Worm (Caenorhabditis elegans) whole organism, L4 larva: ENCODE measurements around the gene tnt-3.

Experiments used
- F10B5.3 ChIP-seq: sonication (generic microtip); optimal IDR thresholded peaks from 2 replicates; lab custom pipeline; 2016; ENCODE audit warnings: mild to moderate bottlenecking, missing genetic modification characterization, missing compliant biosample characterization
- T20F7.1 ChIP-seq: fragments of 200-800 bp; sonication (Bioruptor generic); optimal IDR thresholded peaks from 2 replicates; lab custom pipeline; 2018; ENCODE audit warnings: mild to moderate bottlenecking, missing genetic modification characterization, missing compliant biosample characterization
- Y105C5A.15 ChIP-seq: fragments of 200-800 bp; sonication (Bioruptor generic); IDR thresholded peaks from 2 replicates; pipeline ENCODE4 v1.3.6; 2022; ENCODE audit warnings: missing genetic modification characterization, missing compliant biosample characterization
- Y5F2A.4 ChIP-seq: fragments of 200-800 bp; sonication (Bioruptor generic); optimal IDR thresholded peaks from 2 replicates; lab custom pipeline; 2018; ENCODE audit warnings: mild to moderate bottlenecking, missing genetic modification characterization, missing compliant biosample characterization
- Y75B8A.6 ChIP-seq: fragments of 200-800 bp; sonication (Bioruptor generic); IDR thresholded peaks from 2 replicates; pipeline ENCODE4 v1.3.6; 2022; ENCODE audit warnings: missing genetic modification reagents, missing genetic modification characterization, missing compliant biosample characterization
- aha-1 ChIP-seq: fragments of 150-350 bp; peaks from one replicate; lab custom pipeline; 2014; ENCODE audit warnings: missing biosample characterization, missing genetic modification characterization
- ceh-20 ChIP-seq: fragments of 200-800 bp; sonication (Bioruptor generic); IDR thresholded peaks from 2 replicates; pipeline ENCODE4 v1.3.6; 2022; ENCODE audit warnings: missing genetic modification reagents, missing genetic modification characterization, missing compliant biosample characterization
- ceh-62 ChIP-seq: sonication (generic microtip); optimal IDR thresholded peaks from 2 replicates; lab custom pipeline; 2017; ENCODE audit warnings: missing biosample characterization, missing genetic modification characterization
- ces-1 ChIP-seq: fragments of 150-350 bp; sonication (generic microtip); optimal IDR thresholded peaks from 4 replicates; lab custom pipeline; 2014; ENCODE audit warnings: missing biosample characterization, missing genetic modification reagents, missing genetic modification characterization
- daf-16 ChIP-seq, 3 experiments: sonication (generic microtip); optimal IDR thresholded peaks; 2 replicates each; lab custom pipeline; 2016 to 2017; ENCODE audit warnings: missing genetic modification characterization in 3 of 3, missing genetic modification reagents in 3 of 3, mild to moderate bottlenecking in 2 of 3, missing compliant biosample characterization in 2 of 3, missing biosample characterization in 1 of 3, moderate library complexity in 1 of 3
- daf-19 ChIP-seq: fragments of 200-800 bp; sonication (Bioruptor generic); conservative IDR thresholded peaks from 2 replicates; pipeline ENCODE4 v1.3.6; 2022; ENCODE audit warnings: missing genetic modification characterization, missing compliant biosample characterization
- dmd-6 ChIP-seq: fragments of 200-800 bp; sonication (Bioruptor generic); IDR thresholded peaks from 2 replicates; pipeline ENCODE4 v1.3.6; 2022; ENCODE audit warnings: missing genetic modification reagents, missing genetic modification characterization, missing compliant biosample characterization
- dpl-1 ChIP-seq: fragments of 150-350 bp; optimal IDR thresholded peaks from 2 replicates; lab custom pipeline; 2014; ENCODE audit warnings: missing biosample characterization, missing genetic modification reagents, missing genetic modification characterization
- dve-1 ChIP-seq: sonication (generic microtip); optimal IDR thresholded peaks from 2 replicates; lab custom pipeline; 2017; ENCODE audit warnings: antibody characterized with exemption, mild to moderate bottlenecking, missing genetic modification characterization, missing compliant biosample characterization; ENCODE audit not compliant: insufficient read depth
- egl-27 ChIP-seq: sonication (generic microtip); optimal IDR thresholded peaks from 3 replicates; lab custom pipeline; 2017; ENCODE audit warnings: missing biosample characterization, missing genetic modification reagents, missing genetic modification characterization
- egl-43 ChIP-seq: fragments of 200-800 bp; sonication (Bioruptor generic); IDR thresholded peaks from 2 replicates; pipeline ENCODE4 v1.3.6; 2022; ENCODE audit warnings: missing genetic modification reagents, missing genetic modification characterization, missing compliant biosample characterization
- fos-1 ChIP-seq: fragments of 150-350 bp; optimal IDR thresholded peaks from 2 replicates; lab custom pipeline; 2014; ENCODE audit warnings: missing biosample characterization, missing genetic modification characterization
- gei-8 ChIP-seq: fragments of 200-800 bp; sonication (Bioruptor generic); optimal IDR thresholded peaks from 2 replicates; lab custom pipeline; 2018; ENCODE audit warnings: mild to moderate bottlenecking, missing genetic modification characterization, missing compliant biosample characterization
- hlh-11 ChIP-seq: fragments of 200-800 bp; sonication (Bioruptor generic); optimal IDR thresholded peaks from 2 replicates; lab custom pipeline; 2018; ENCODE audit warnings: mild to moderate bottlenecking, missing genetic modification characterization, missing compliant biosample characterization
- hlh-30 ChIP-seq: sonication (generic microtip); optimal IDR thresholded peaks from 2 replicates; lab custom pipeline; 2017; ENCODE audit warnings: antibody characterized with exemption, mild to moderate bottlenecking, missing genetic modification characterization, missing compliant biosample characterization; ENCODE audit not compliant: insufficient read depth
- hmg-1.1 ChIP-seq: fragments of 200-800 bp; sonication (Bioruptor generic); IDR thresholded peaks from 2 replicates; pipeline ENCODE4 v1.3.6; 2022; ENCODE audit warnings: missing genetic modification reagents, missing genetic modification characterization, missing compliant biosample characterization
- jun-1 ChIP-seq: fragments of 150-350 bp; optimal IDR thresholded peaks from 2 replicates; lab custom pipeline; 2014; ENCODE audit warnings: missing biosample characterization, missing genetic modification reagents, missing genetic modification characterization
- lin-1 ChIP-seq: fragments of 200-800 bp; sonication (Bioruptor generic); IDR thresholded peaks from 2 replicates; pipeline ENCODE4 v1.3.6; 2022; ENCODE audit warnings: missing genetic modification reagents, missing genetic modification characterization, missing compliant biosample characterization
- lin-15B ChIP-seq: fragments of 150-350 bp; sonication (generic microtip); optimal IDR thresholded peaks from 3 replicates; lab custom pipeline; 2014; ENCODE audit warnings: missing biosample characterization, missing genetic modification characterization
- lsy-2 ChIP-seq, 2 experiments: fragments of 150-350 bp in 1 of 2; sonication (generic microtip) in 1 of 2; optimal IDR thresholded peaks; 2 replicates each; lab custom pipeline; 2014 to 2017; ENCODE audit warnings: missing biosample characterization in 2 of 2, missing genetic modification characterization in 2 of 2
- madf-5 ChIP-seq, 2 experiments: fragments of 200-800 bp; sonication (Bioruptor generic); IDR thresholded peaks; 2 replicates each; pipeline ENCODE4 v1.3.6; 2022; ENCODE audit warnings: missing compliant biosample characterization in 2 of 2, missing genetic modification characterization in 2 of 2
- madf-9 ChIP-seq: fragments of 200-800 bp; sonication (Bioruptor generic); conservative IDR thresholded peaks from 2 replicates; pipeline ENCODE4 v1.3.6; 2022; ENCODE audit warnings: missing genetic modification reagents, missing genetic modification characterization, missing compliant biosample characterization
- mdl-1 ChIP-seq, 2 experiments: fragments of 150-350 bp in 1 of 2; sonication (generic microtip) in 1 of 2; optimal IDR thresholded peaks; 2 replicates each; lab custom pipeline; 2014 to 2017; ENCODE audit warnings: missing biosample characterization in 2 of 2, missing genetic modification characterization in 2 of 2
- mdt-29 ChIP-seq: fragments of 200-800 bp; sonication (Bioruptor generic); IDR thresholded peaks from 2 replicates; pipeline ENCODE4 v1.3.6; 2022; ENCODE audit warnings: missing genetic modification reagents, missing genetic modification characterization, missing compliant biosample characterization
- mep-1 ChIP-seq: fragments of 150-350 bp; sonication (generic microtip); optimal IDR thresholded peaks from 3 replicates; lab custom pipeline; 2014; ENCODE audit warnings: missing biosample characterization, missing genetic modification characterization
- mes-2 ChIP-seq: sonication (generic microtip); optimal IDR thresholded peaks from 2 replicates; lab custom pipeline; 2016; ENCODE audit warnings: missing genotype, mild to moderate bottlenecking, missing genetic modification characterization, missing compliant biosample characterization; ENCODE audit not compliant: poor library complexity, severe bottlenecking
- mxl-3 ChIP-seq: fragments of 200-800 bp; sonication (Bioruptor generic); optimal IDR thresholded peaks from 2 replicates; lab custom pipeline; 2018; ENCODE audit warnings: mild to moderate bottlenecking, missing genetic modification characterization, missing compliant biosample characterization
- nhr-111 ChIP-seq: fragments of 200-800 bp; sonication (Bioruptor generic); optimal IDR thresholded peaks from 2 replicates; lab custom pipeline; 2018; ENCODE audit warnings: mild to moderate bottlenecking, missing genetic modification characterization, missing compliant biosample characterization
- nhr-41 ChIP-seq: fragments of 200-800 bp; sonication (Bioruptor generic); IDR thresholded peaks from 2 replicates; pipeline ENCODE4 v1.3.6; 2022; ENCODE audit warnings: missing genetic modification reagents, missing genetic modification characterization, missing compliant biosample characterization
- nhr-42 ChIP-seq: fragments of 200-800 bp; sonication (Bioruptor generic); IDR thresholded peaks from 2 replicates; pipeline ENCODE4 v1.3.6; 2022; ENCODE audit warnings: missing genetic modification characterization, missing compliant biosample characterization
- php-3 ChIP-seq: fragments of 200-800 bp; sonication (Bioruptor generic); IDR thresholded peaks from 2 replicates; pipeline ENCODE4 v1.3.6; 2022; ENCODE audit warnings: missing genetic modification reagents, missing genetic modification characterization, missing compliant biosample characterization
- pqm-1 ChIP-seq: sonication (generic microtip); optimal IDR thresholded peaks from 2 replicates; lab custom pipeline; 2017; ENCODE audit warnings: missing biosample characterization, missing genetic modification characterization
- snpc-4 ChIP-seq: fragments of 150-350 bp; optimal IDR thresholded peaks from 2 replicates; lab custom pipeline; 2014; ENCODE audit warnings: missing biosample characterization, missing genetic modification characterization
- spr-1 ChIP-seq: sonication (generic microtip); optimal IDR thresholded peaks from 2 replicates; lab custom pipeline; 2016; ENCODE audit warnings: mild to moderate bottlenecking, missing genetic modification characterization, missing compliant biosample characterization
- tag-97 ChIP-seq: fragments of 200-800 bp; sonication (Bioruptor generic); IDR thresholded peaks from 2 replicates; pipeline ENCODE4 v1.3.6; 2022; ENCODE audit warnings: missing genetic modification characterization, missing compliant biosample characterization
- unc-39 ChIP-seq: sonication (generic microtip); optimal IDR thresholded peaks from 2 replicates; lab custom pipeline; 2017; ENCODE audit warnings: missing biosample characterization, missing genetic modification characterization
- unc-62 ChIP-seq, 3 experiments: fragments of 150-350 bp in 1 of 3; sonication (generic microtip); optimal IDR thresholded peaks in 2 of 3; peaks in 1 of 3; 1 replicate in 1 of 3; 2 replicates in 2 of 3; lab custom pipeline; 2014 to 2017; ENCODE audit warnings: missing biosample characterization in 3 of 3, missing genetic modification characterization in 3 of 3, missing genetic modification reagents in 3 of 3, missing genotype in 1 of 3
- zfp-3 ChIP-seq: fragments of 200-800 bp; sonication (Bioruptor generic); conservative IDR thresholded peaks from 2 replicates; pipeline ENCODE4 v1.3.6; 2022; ENCODE audit warnings: missing genetic modification reagents, missing genetic modification characterization, missing compliant biosample characterization
- ztf-7 ChIP-seq: fragments of 150-350 bp; optimal IDR thresholded peaks from 2 replicates; lab custom pipeline; 2014; ENCODE audit warnings: missing biosample characterization, missing genetic modification characterization

tnt-3 gene

ce11 chrX:7965449-7965848 is 20.6 kb upstream of the tnt-3 start:
- TF ChIP-seq aha-1 (tag; lab: Kevin White, UChicago): peak; percentile 88
- peak; percentile 28 for TF ChIP-seq hlh-30 (tag; lab: Kevin White, UChicago)
- TF ChIP-seq unc-62 (GFP tag; optimal IDR thresholded peaks at IDR 0.05 in 1 of 2; lab: Kevin White, UChicago): peak in 1 of 2 experiments; percentile 84
- no peak for TF ChIP-seq unc-62 (tag; optimal IDR thresholded peaks at IDR 0.05; lab: Kevin White, UChicago)
- TF ChIP-seq unc-39: no peak
- no peak for TF ChIP-seq ceh-62

ce11 chrX:7964022-7964421 is 19.1 kb upstream of the tnt-3 start:
- TF ChIP-seq jun-1 (tag; lab: Kevin White, UChicago) (no peak), nhr-111 (GFP tag; lab: Kevin White, UChicago) (no peak), unc-62 (GFP tag; optimal IDR thresholded peaks at IDR 0.05 in 1 of 2; lab: Kevin White, UChicago) (peak in 1 of 2 experiments; percentile 97), unc-62 (tag; optimal IDR thresholded peaks at IDR 0.05; lab: Kevin White, UChicago) (no peak), Y105C5A.15 (GFP tag; lab: Robert Waterston, UW) (no peak), hmg-1.1 (GFP tag; lab: Robert Waterston, UW) (no peak), daf-19 (0 out of 2 replicates have a peak, but pooled peaks have one; percentile 15), lin-15B (tag; lab: Kevin White, UChicago) (no peak), T20F7.1 (no peak), madf-9 (GFP tag; lab: Robert Waterston, UW) (no peak), fos-1 (tag; lab: Kevin White, UChicago) (no peak), tag-97 (GFP tag; lab: Robert Waterston, UW) (no peak), madf-5 (GFP tag; IDR thresholded peaks at IDR 0.05; lab: Robert Waterston, UW) (no peak)

- TF ChIP-seq unc-39 (no peak), mdt-29 (GFP tag; lab: Robert Waterston, UW) (no peak), ces-1 (no peak), hlh-11 (peak; percentile 98), unc-62 (GFP tag; optimal IDR thresholded peaks at IDR 0.05 in 1 of 2; lab: Kevin White, UChicago) (peak in 1 of 2 experiments; percentile 71), unc-62 (tag; optimal IDR thresholded peaks at IDR 0.05; lab: Kevin White, UChicago) (no peak), mes-2 (peak; percentile 32), lsy-2 (tag; optimal IDR thresholded peaks at IDR 0.05; lab: Kevin White, UChicago) (peak; percentile 39 to 58), php-3 (GFP tag; lab: Robert Waterston, UW) (peak; percentile 82), aha-1 (tag; lab: Kevin White, UChicago) (no peak), nhr-41 (GFP tag; lab: Robert Waterston, UW) (no peak), mdl-1 (tag; optimal IDR thresholded peaks at IDR 0.05; lab: Kevin White, UChicago) (peak in 1 of 2 experiments; percentile 82), mep-1 (tag; lab: Kevin White, UChicago) (peak; percentile 69), F10B5.3 (no peak), gei-8 (GFP tag; lab: Kevin White, UChicago) (peak; percentile 12), ztf-7 (tag; lab: Kevin White, UChicago) (no peak), snpc-4 (tag; lab: Kevin White, UChicago) (no peak), Y75B8A.6 (GFP tag; lab: Robert Waterston, UW) (no peak), pqm-1 (tag; lab: Kevin White, UChicago) (peak; percentile 100), mxl-3 (GFP tag; lab: Kevin White, UChicago) (peak; percentile 82), nhr-42 (peak; percentile 72; the same call in 1 of the 2 replicates), spr-1 (peak; percentile 41), dmd-6 (GFP tag; lab: Robert Waterston, UW) (peak; percentile 96), Y5F2A.4 (GFP tag; lab: Kevin White, UChicago) (no peak), egl-27 (tag; lab: Kevin White, UChicago) (no peak), dpl-1 (GFP tag; lab: Kevin White, UChicago) (no peak), hmg-1.1 (GFP tag; lab: Robert Waterston, UW) (peak; percentile 58), jun-1 (tag; lab: Kevin White, UChicago) (peak; percentile 65), madf-9 (GFP tag; lab: Robert Waterston, UW) (no peak), dve-1 (tag; lab: Kevin White, UChicago) (peak; percentile 89), lin-1 (GFP tag; lab: Robert Waterston, UW) (peak; percentile 84), nhr-111 (GFP tag; lab: Kevin White, UChicago) (no peak), egl-43 (GFP tag; lab: Robert Waterston, UW) (no peak), zfp-3 (GFP tag; lab: Robert Waterston, UW) (0 out of 2 replicates have a peak, but pooled peaks have one; percentile 39), daf-16 (GFP tag; optimal IDR thresholded peaks at IDR 0.05; lab: Kevin White, UChicago) (peak in 1 of 2 experiments; percentile 71), daf-16 (tag; optimal IDR thresholded peaks at IDR 0.05; lab: Kevin White, UChicago) (peak; percentile 98), ceh-20 (GFP tag; lab: Robert Waterston, UW) (peak; percentile 35; the same call in 1 of the 2 replicates), T20F7.1 (peak; percentile 67)
Observed at ce11 chrX:7962056-7962485, 17.2 kb upstream of the tnt-3 start.
